Worm (Caenorhabditis elegans) whole organism, midembryonic: ENCODE measurements around the gene cox-10.

Source experiments
- tab-1 ChIP-seq: fragments of 200-800 bp; sonication (Bioruptor generic); IDR thresholded peaks from 2 replicates; pipeline ENCODE4 v1.3.6; 2022; ENCODE audit warnings: missing genetic modification characterization, missing compliant biosample characterization
- ztf-29 ChIP-seq: fragments of 200-800 bp; sonication (Bioruptor generic); IDR thresholded peaks from 2 replicates; pipeline ENCODE4 v1.3.6; 2022; ENCODE audit warnings: missing genetic modification reagents, missing genetic modification characterization, missing compliant biosample characterization

- TF ChIP-seq tab-1 (GFP tag; lab: Robert Waterston, UW), result no peak
- no peak for TF ChIP-seq ztf-29 (GFP tag; lab: Robert Waterston, UW)
Observed at ce11 chrII:12671892-12672291, 7.9 kb upstream of the cox-10 start.
